Worm (Caenorhabditis elegans) whole organism, L4 larva: ENCODE measurements around the gene F41C6.4.

ENCODE experiments used
- D1046.2 ChIP-seq: fragments of 200-800 bp; sonication (Bioruptor generic); IDR thresholded peaks from 2 replicates; pipeline ENCODE4 v1.3.6; 2022; ENCODE audit warnings: missing genetic modification characterization, missing compliant biosample characterization
- R02D3.7 ChIP-seq: fragments of 150-350 bp; sonication (generic microtip); optimal IDR thresholded peaks from 3 replicates; lab custom pipeline; 2014; ENCODE audit warnings: missing biosample characterization, missing genetic modification characterization
- T20F7.1 ChIP-seq: fragments of 200-800 bp; sonication (Bioruptor generic); optimal IDR thresholded peaks from 2 replicates; lab custom pipeline; 2018; ENCODE audit warnings: mild to moderate bottlenecking, missing genetic modification characterization, missing compliant biosample characterization
- T26A8.4 ChIP-seq: fragments of 200-800 bp; sonication (Bioruptor generic); IDR thresholded peaks from 2 replicates; pipeline ENCODE4 v1.3.6; 2022; ENCODE audit warnings: missing genetic modification characterization, missing compliant biosample characterization
- Y48G9A.11 ChIP-seq: fragments of 200-800 bp; sonication (Bioruptor generic); IDR thresholded peaks from 2 replicates; pipeline ENCODE4 v1.3.6; 2022; ENCODE audit warnings: missing genetic modification reagents, missing genetic modification characterization, missing compliant biosample characterization
- Y75B8A.6 ChIP-seq: fragments of 200-800 bp; sonication (Bioruptor generic); IDR thresholded peaks from 2 replicates; pipeline ENCODE4 v1.3.6; 2022; ENCODE audit warnings: missing genetic modification reagents, missing genetic modification characterization, missing compliant biosample characterization
- ZK546.5 ChIP-seq, 2 experiments: sonication (generic microtip); optimal IDR thresholded peaks; 2 replicates each; lab custom pipeline; 2017; ENCODE audit warnings: missing biosample characterization in 2 of 2, missing genetic modification characterization in 2 of 2
- aha-1 ChIP-seq: fragments of 150-350 bp; peaks from one replicate; lab custom pipeline; 2014; ENCODE audit warnings: missing biosample characterization, missing genetic modification characterization
- ceh-28 ChIP-seq: fragments of 150-350 bp; optimal IDR thresholded peaks from 2 replicates; lab custom pipeline; 2014; ENCODE audit warnings: missing biosample characterization, missing genetic modification reagents, missing genetic modification characterization
- ceh-62 ChIP-seq: sonication (generic microtip); optimal IDR thresholded peaks from 2 replicates; lab custom pipeline; 2017; ENCODE audit warnings: missing biosample characterization, missing genetic modification characterization
- ces-1 ChIP-seq: fragments of 150-350 bp; sonication (generic microtip); optimal IDR thresholded peaks from 4 replicates; lab custom pipeline; 2014; ENCODE audit warnings: missing biosample characterization, missing genetic modification reagents, missing genetic modification characterization
- ctbp-1 ChIP-seq: fragments of 200-800 bp; sonication (Bioruptor generic); IDR thresholded peaks from 2 replicates; pipeline ENCODE4 v1.3.6; 2022; ENCODE audit warnings: missing genetic modification reagents, missing genetic modification characterization, missing compliant biosample characterization
- daf-16 ChIP-seq, 3 experiments: sonication (generic microtip); optimal IDR thresholded peaks; 2 replicates each; lab custom pipeline; 2016 to 2017; ENCODE audit warnings: missing genetic modification characterization in 3 of 3, missing genetic modification reagents in 3 of 3, mild to moderate bottlenecking in 2 of 3, missing compliant biosample characterization in 2 of 3, missing biosample characterization in 1 of 3, moderate library complexity in 1 of 3
- egl-27 ChIP-seq: sonication (generic microtip); optimal IDR thresholded peaks from 3 replicates; lab custom pipeline; 2017; ENCODE audit warnings: missing biosample characterization, missing genetic modification reagents, missing genetic modification characterization
- fkh-10 ChIP-seq: fragments of 150-350 bp; optimal IDR thresholded peaks from 2 replicates; lab custom pipeline; 2014; ENCODE audit warnings: missing biosample characterization, missing genetic modification reagents, missing genetic modification characterization
- fos-1 ChIP-seq: fragments of 150-350 bp; optimal IDR thresholded peaks from 2 replicates; lab custom pipeline; 2014; ENCODE audit warnings: missing biosample characterization, missing genetic modification characterization
- hmg-1.1 ChIP-seq: fragments of 200-800 bp; sonication (Bioruptor generic); IDR thresholded peaks from 2 replicates; pipeline ENCODE4 v1.3.6; 2022; ENCODE audit warnings: missing genetic modification reagents, missing genetic modification characterization, missing compliant biosample characterization
- lim-7 ChIP-seq: fragments of 200-800 bp; sonication (Bioruptor generic); IDR thresholded peaks from 2 replicates; pipeline ENCODE4 v1.3.6; 2022; ENCODE audit warnings: missing genetic modification characterization, missing compliant biosample characterization
- lin-1 ChIP-seq: fragments of 200-800 bp; sonication (Bioruptor generic); IDR thresholded peaks from 2 replicates; pipeline ENCODE4 v1.3.6; 2022; ENCODE audit warnings: missing genetic modification reagents, missing genetic modification characterization, missing compliant biosample characterization
- lin-13 ChIP-seq: fragments of 150-350 bp; optimal IDR thresholded peaks from 2 replicates; lab custom pipeline; 2014; ENCODE audit warnings: missing biosample characterization, missing genetic modification reagents, missing genetic modification characterization
- lin-38 ChIP-seq: fragments of 200-800 bp; sonication (Bioruptor generic); IDR thresholded peaks from 2 replicates; pipeline ENCODE4 v1.3.6; 2022; ENCODE audit warnings: missing genetic modification reagents, missing genetic modification characterization, missing compliant biosample characterization
- lin-39 ChIP-seq: fragments of 150-350 bp; optimal IDR thresholded peaks from 2 replicates; lab custom pipeline; 2014; ENCODE audit warnings: missing biosample characterization, missing genetic modification reagents, missing genetic modification characterization
- mep-1 ChIP-seq: fragments of 150-350 bp; sonication (generic microtip); optimal IDR thresholded peaks from 3 replicates; lab custom pipeline; 2014; ENCODE audit warnings: missing biosample characterization, missing genetic modification characterization
- nhr-237 ChIP-seq: sonication (generic microtip); optimal IDR thresholded peaks from 2 replicates; lab custom pipeline; 2017; ENCODE audit warnings: missing biosample characterization, missing genetic modification characterization
- saeg-2 ChIP-seq: fragments of 200-800 bp; sonication (Bioruptor generic); IDR thresholded peaks from 2 replicates; pipeline ENCODE4 v1.3.6; 2022; ENCODE audit warnings: missing genetic modification reagents, missing genetic modification characterization, missing compliant biosample characterization
- set-16 ChIP-seq: fragments of 200-800 bp; sonication (Bioruptor generic); IDR thresholded peaks from 2 replicates; pipeline ENCODE4 v1.3.6; 2022; ENCODE audit warnings: missing genetic modification reagents, missing genetic modification characterization, missing compliant biosample characterization
- unc-62 ChIP-seq, 3 experiments: fragments of 150-350 bp in 1 of 3; sonication (generic microtip); optimal IDR thresholded peaks in 2 of 3; peaks in 1 of 3; 1 replicate in 1 of 3; 2 replicates in 2 of 3; lab custom pipeline; 2014 to 2017; ENCODE audit warnings: missing biosample characterization in 3 of 3, missing genetic modification characterization in 3 of 3, missing genetic modification reagents in 3 of 3, missing genotype in 1 of 3
- zag-1 ChIP-seq: fragments of 150-350 bp; optimal IDR thresholded peaks from 2 replicates; lab custom pipeline; 2014; ENCODE audit warnings: missing biosample characterization, missing genetic modification characterization

The F41C6.4 gene

ce11 chrX:6866900-6867299, 7.7 kb downstream of the F41C6.4 start:
- TF ChIP-seq T20F7.1 (GFP tag; lab: Kevin White, UChicago) (no peak), lim-7 (GFP tag; lab: Robert Waterston, UW) (peak; percentile 50; the same call in 1 of the 2 replicates), zag-1 (tag; lab: Kevin White, UChicago) (no peak)

- TF ChIP-seq D1046.2 (no peak), hmg-1.1 (GFP tag; lab: Robert Waterston, UW) (no peak), R02D3.7 (tag; lab: Kevin White, UChicago) (no peak)
Measured at ce11 chrX:6865839-6866238, 8.8 kb downstream of the F41C6.4 start, which contains the start of gene odr-10. odr-10 (minus strand) TSS chrX:6865939.

ce11 chrX:6863032-6863431, 11.6 kb downstream of the F41C6.4 start, which contains the start of gene nep-4:
nep-4 (minus strand) TSS chrX:6863424.
- TF ChIP-seq fos-1 (tag; lab: Kevin White, UChicago) (no peak), Y48G9A.11 (GFP tag; lab: Robert Waterston, UW) (no peak), mep-1 (no peak), ceh-62 (tag; lab: Kevin White, UChicago) (no peak), aha-1 (tag; lab: Kevin White, UChicago) (peak; percentile 93), ZK546.5 (tag; optimal IDR thresholded peaks at IDR 0.05; lab: Kevin White, UChicago) (no peak), lin-13 (GFP tag; lab: Kevin White, UChicago) (no peak), nhr-237 (tag; lab: Kevin White, UChicago) (no peak)

ce11 chrX:6861564-6861963, 13.1 kb downstream of the F41C6.4 start:
- TF ChIP-seq hmg-1.1 (GFP tag; lab: Robert Waterston, UW) (no peak), aha-1 (tag; lab: Kevin White, UChicago) (peak; percentile 79), T26A8.4 (no peak), lin-39 (no peak), daf-16 (GFP tag; optimal IDR thresholded peaks at IDR 0.05; lab: Kevin White, UChicago) (no peak), daf-16 (tag; optimal IDR thresholded peaks at IDR 0.05; lab: Kevin White, UChicago) (no peak), egl-27 (tag; lab: Kevin White, UChicago) (no peak), ceh-28 (tag; lab: Kevin White, UChicago) (no peak), Y75B8A.6 (GFP tag; lab: Robert Waterston, UW) (no peak), unc-62 (GFP tag; optimal IDR thresholded peaks at IDR 0.05 in 1 of 2; lab: Kevin White, UChicago) (peak in 1 of 2 experiments; percentile 57), unc-62 (tag; optimal IDR thresholded peaks at IDR 0.05; lab: Kevin White, UChicago) (no peak)

- TF ChIP-seq unc-62 (GFP tag; optimal IDR thresholded peaks at IDR 0.05 in 1 of 2; lab: Kevin White, UChicago) (peak in 1 of 2 experiments; percentile 32), unc-62 (tag; optimal IDR thresholded peaks at IDR 0.05; lab: Kevin White, UChicago) (no peak), ces-1 (GFP tag; lab: Kevin White, UChicago) (peak; percentile 91), lin-38 (GFP tag; lab: Robert Waterston, UW) (no peak), set-16 (GFP tag; lab: Robert Waterston, UW) (no peak), fkh-10 (GFP tag; lab: Kevin White, UChicago) (peak; percentile 16), ctbp-1 (GFP tag; lab: Robert Waterston, UW) (peak; percentile 31; the same call in 1 of the 2 replicates), hmg-1.1 (GFP tag; lab: Robert Waterston, UW) (0 out of 2 replicates have a peak, but pooled peaks have one; percentile 18), saeg-2 (no peak)
Measured at ce11 chrX:6856793-6857192, 17.8 kb downstream of the F41C6.4 start.

ce11 chrX:6853318-6853717, 21.3 kb downstream of the F41C6.4 start, which contains the start of gene rig-3:
rig-3 (plus strand) TSS chrX:6853618.
- TF ChIP-seq lin-1 (GFP tag; lab: Robert Waterston, UW), result no peak
- peak in 1 of 2 experiments; percentile 87 for TF ChIP-seq unc-62 (GFP tag; optimal IDR thresholded peaks at IDR 0.05 in 1 of 2; lab: Kevin White, UChicago)
- TF ChIP-seq unc-62 (tag; optimal IDR thresholded peaks at IDR 0.05; lab: Kevin White, UChicago), result no peak
